Fruit fly (Drosophila melanogaster) ovary, adult (tissue): Measurements from ENCODE around the gene CG12661.

Experiments
- CG17801 ChIP-seq: fragments of 200-800 bp; optimal IDR thresholded peaks from 2 replicates; lab custom pipeline; 2019; ENCODE audit warnings: missing biosample characterization, mild to moderate bottlenecking, missing genetic modification characterization, moderate library complexity; ENCODE audit not compliant: partially characterized antibody

The CG12661 gene

dm6 chrX:8923587-8923986 lies at the start of gene CG12661, which contains the start of gene CG43255:
TSS of gene CG12661 (minus strand) at chrX:8923687.
TSS of gene CG43255 (plus strand) at chrX:8923960.
- no peak for TF ChIP-seq CG17801 (GFP tag; lab: Kevin White, UChicago)

- TF ChIP-seq CG17801 (GFP tag; lab: Kevin White, UChicago) = no peak
These were observed 49.6 kb upstream of the CG12661 start for dm6 chrX:8973136-8973535.

- no peak for TF ChIP-seq CG17801 (GFP tag; lab: Kevin White, UChicago)
These were observed 34.8 kb upstream of the CG12661 start for dm6 chrX:8958261-8958660.

- no peak for TF ChIP-seq CG17801 (GFP tag; lab: Kevin White, UChicago)
These were observed 1.3 kb upstream of the CG12661 start for dm6 chrX:8924778-8925177.

- TF ChIP-seq CG17801 (GFP tag; lab: Kevin White, UChicago) = no peak
These were observed 11.6 kb downstream of the CG12661 start for dm6 chrX:8911878-8912277.

dm6 chrX:8908137-8908536 lies 15.3 kb downstream of the CG12661 start:
- no peak for TF ChIP-seq CG17801 (GFP tag; lab: Kevin White, UChicago)

dm6 chrX:8907547-8907813 lies 16.0 kb downstream of the CG12661 start:
- no peak for TF ChIP-seq CG17801 (GFP tag; lab: Kevin White, UChicago)

dm6 chrX:8906805-8907546 lies 16.5 kb downstream of the CG12661 start, which contains the start of gene rdgA:
TSS of gene rdgA (plus strand) at chrX:8907068.
- TF ChIP-seq CG17801 (GFP tag; lab: Kevin White, UChicago) = no peak

- TF ChIP-seq CG17801 (GFP tag; lab: Kevin White, UChicago) = no peak
These were observed 17.7 kb downstream of the CG12661 start for dm6 chrX:8905545-8906455.

- no peak for TF ChIP-seq CG17801 (GFP tag; lab: Kevin White, UChicago)
These were observed 22.0 kb downstream of the CG12661 start, which contains the start of gene Rbm13 for dm6 chrX:8901447-8901846. TSS of gene Rbm13 (plus strand) at chrX:8901699.

dm6 chrX:8900094-8900493 lies 23.4 kb downstream of the CG12661 start, which contains the start of gene Uros1:
TSS of gene Uros1 (minus strand) at chrX:8900264.
- no peak for TF ChIP-seq CG17801 (GFP tag; lab: Kevin White, UChicago)

- peak; percentile 85 for TF ChIP-seq CG17801 (GFP tag; lab: Kevin White, UChicago)
These were observed 25.5 kb downstream of the CG12661 start, which contains the start of gene Moe for dm6 chrX:8897859-8898427. TSS of gene Moe (minus strand) at chrX:8898332.

dm6 chrX:8896845-8897775 lies 26.4 kb downstream of the CG12661 start:
- peak; percentile 42 for TF ChIP-seq CG17801 (GFP tag; lab: Kevin White, UChicago)

- TF ChIP-seq CG17801 (GFP tag; lab: Kevin White, UChicago) = peak; percentile 91
These were observed 27.4 kb downstream of the CG12661 start for dm6 chrX:8896080-8896479.
